Worm (Caenorhabditis elegans) whole organism, late embryonic: ENCODE results near the gene C03B1.3.

Experiments
- ama-1 ChIP-seq: fragments of 150-350 bp; optimal IDR thresholded peaks from 2 replicates; lab custom pipeline; 2014
- ceh-24 ChIP-seq: sonication (generic microtip); optimal IDR thresholded peaks from 2 replicates; lab custom pipeline; 2016; ENCODE audit warnings: mild to moderate bottlenecking, missing genetic modification characterization, missing compliant biosample characterization
- dmd-4 ChIP-seq: sonication (generic microtip); optimal IDR thresholded peaks from 2 replicates; lab custom pipeline; 2016; ENCODE audit warnings: borderline replicate concordance, missing genetic modification characterization, missing compliant biosample characterization
- dve-1 ChIP-seq: sonication (generic microtip); optimal IDR thresholded peaks from 2 replicates; lab custom pipeline; 2017; ENCODE audit warnings: antibody characterized with exemption, mild to moderate bottlenecking, missing genetic modification characterization, missing compliant biosample characterization
- ets-4 ChIP-seq: sonication (generic microtip); optimal IDR thresholded peaks from 2 replicates; lab custom pipeline; 2016; ENCODE audit warnings: missing genetic modification characterization, missing compliant biosample characterization
- hlh-30 ChIP-seq: sonication (generic microtip); optimal IDR thresholded peaks from 2 replicates; lab custom pipeline; 2017; ENCODE audit warnings: antibody characterized with exemption, missing genetic modification characterization, missing compliant biosample characterization; ENCODE audit not compliant: insufficient read depth
- nfya-1 ChIP-seq: sonication (generic microtip); optimal IDR thresholded peaks from 2 replicates; lab custom pipeline; 2017; ENCODE audit warnings: missing genetic modification characterization, mild to moderate bottlenecking, missing compliant biosample characterization, antibody characterized with exemption, moderate library complexity
- nhr-11 ChIP-seq: fragments of 150-350 bp; optimal IDR thresholded peaks from 2 replicates; lab custom pipeline; 2014; ENCODE audit warnings: missing biosample characterization, missing genetic modification characterization
- pha-4 ChIP-seq: fragments of 150-350 bp; optimal IDR thresholded peaks from 2 replicates; lab custom pipeline; 2018; ENCODE audit warnings: missing biosample characterization, missing genetic modification reagents, missing genetic modification characterization
- pros-1 ChIP-seq: fragments of 150-350 bp; optimal IDR thresholded peaks from 2 replicates; lab custom pipeline; 2014; ENCODE audit warnings: missing biosample characterization, missing genetic modification reagents, missing genetic modification characterization
- sdc-2 ChIP-seq: sonication (generic microtip); optimal IDR thresholded peaks from 2 replicates; lab custom pipeline; 2016; ENCODE audit warnings: missing genotype, missing genetic modification characterization, missing compliant biosample characterization
- syd-9 ChIP-seq: sonication (generic microtip); optimal IDR thresholded peaks from 2 replicates; lab custom pipeline; 2016; ENCODE audit warnings: mild to moderate bottlenecking, missing genetic modification characterization, moderate library complexity, missing compliant biosample characterization
- tbx-2 ChIP-seq: sonication (generic microtip); optimal IDR thresholded peaks from 2 replicates; lab custom pipeline; 2016; ENCODE audit warnings: missing genetic modification characterization, missing compliant biosample characterization
- unc-42 ChIP-seq: sonication (generic microtip); optimal IDR thresholded peaks from 2 replicates; lab custom pipeline; 2016; ENCODE audit warnings: missing genotype, missing genetic modification characterization, missing compliant biosample characterization

DNA sequence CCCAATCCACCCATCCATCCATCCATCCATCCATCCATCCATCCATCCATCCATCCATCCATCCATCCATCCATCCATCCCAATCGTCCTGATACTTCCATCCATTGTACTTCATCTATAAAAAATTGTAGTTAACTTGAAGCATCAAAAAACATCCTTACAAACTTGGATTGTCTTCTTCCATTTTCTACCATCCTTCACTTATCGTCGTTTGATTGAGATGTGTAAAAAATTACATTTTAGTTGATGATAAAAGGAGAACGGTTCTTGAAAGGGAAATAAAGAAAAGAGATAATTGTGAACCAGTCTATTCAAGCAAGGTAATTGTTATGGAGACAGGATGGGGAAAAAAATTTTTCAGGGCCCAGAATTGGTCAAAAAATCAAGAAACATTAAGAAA is 8.0 kb upstream of the C03B1.3 start, which contains the start of gene C03B1.10:
- TF ChIP-seq nfya-1 (no peak), ets-4 (tag; lab: Kevin White, UChicago) (no peak), syd-9 (tag; lab: Kevin White, UChicago) (no peak), pha-4 (tag; lab: Kevin White, UChicago) (no peak), ama-1 (lab: Kevin White, UChicago) (no peak), tbx-2 (no peak), sdc-2 (no peak), hlh-30 (no peak), unc-42 (tag; lab: Kevin White, UChicago) (no peak), dmd-4 (tag; lab: Kevin White, UChicago) (no peak), nhr-11 (tag; lab: Kevin White, UChicago) (no peak), dve-1 (tag; lab: Kevin White, UChicago) (no peak), ceh-24 (no peak), pros-1 (tag; lab: Kevin White, UChicago) (no peak)
